Fruit fly (Drosophila melanogaster): ENCODE measurements around the gene Ho.

Ho gene

DNA sequence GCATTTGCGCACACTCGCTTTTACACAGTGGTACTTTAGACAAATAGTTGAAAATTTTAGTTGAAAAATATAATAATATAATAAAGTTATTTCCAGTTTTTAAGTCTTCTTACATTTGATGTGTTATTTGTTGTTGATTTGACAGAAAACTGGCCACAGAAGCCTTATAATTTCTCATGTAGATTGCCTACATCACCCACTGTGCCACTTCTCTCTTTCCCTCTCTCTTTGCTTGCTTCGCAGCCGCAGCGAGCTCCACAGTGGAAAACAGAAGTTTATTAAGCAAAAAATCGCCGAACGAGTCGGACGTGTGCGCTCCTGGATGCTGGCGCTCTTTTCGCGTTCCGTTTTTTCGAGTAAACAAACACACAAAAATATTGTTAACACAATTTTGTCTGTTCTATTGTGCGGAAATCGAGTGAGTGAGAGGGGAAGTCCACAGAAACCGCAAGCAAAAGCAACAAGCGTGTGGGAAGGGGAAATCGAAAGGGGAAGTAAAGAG lies 23.6 kb upstream of the Ho start, which contains the start of gene CG42327 (continued):
- TF ChIP-seq CG6791 (GFP tag; IDR thresholded peaks at IDR 0.05; ENCODE audit: partially characterized antibody) (peak; percentile 48; the same call in 1 of the 3 replicates), CG15601 (tag; optimal IDR thresholded peaks at IDR 0.05) (peak; percentile 92), CG8359 (GFP tag; optimal IDR thresholded peaks at IDR 0.05; ENCODE audit: borderline replicate concordance) (peak; percentile 85), Sry-δ (GFP tag; optimal IDR thresholded peaks at IDR 0.05) (peak; percentile 1), Stat92E (GFP tag; optimal IDR thresholded peaks at IDR 0.05) (peak in 1 of 3 experiments; percentile 77), cg (GFP tag; optimal IDR thresholded peaks at IDR 0.05) (peak; percentile 52), Ets97D (GFP tag; optimal IDR thresholded peaks at IDR 0.05) (peak; percentile 45), CG7372 (GFP tag; IDR thresholded peaks at IDR 0.05) (peak; percentile 86), zen2 (GFP tag; IDR thresholded peaks at IDR 0.05; ENCODE audit: partially characterized antibody) (no peak), cas (GFP tag; IDR thresholded peaks at IDR 0.05) (peak; percentile 78), exex (tag; optimal IDR thresholded peaks at IDR 0.05) (peak; percentile 33), CG11398 (GFP tag; optimal IDR thresholded peaks at IDR 0.05) (peak; percentile 16), Six4 (GFP tag; optimal IDR thresholded peaks at IDR 0.05) (peak; percentile 88), Side (GFP tag; optimal IDR thresholded peaks at IDR 0.05) (peak; percentile 79), Tbp (GFP tag; optimal IDR thresholded peaks at IDR 0.05) (no peak), tna (GFP tag; IDR thresholded peaks at IDR 0.05; ENCODE audit: partially characterized antibody) (peak; percentile 54; the same call in 1 of the 2 replicates), CG4730 (GFP tag; IDR thresholded peaks at IDR 0.05) (peak; percentile 93), Nf-YC (tag; optimal IDR thresholded peaks at IDR 0.05) (peak; percentile 75), gsb-n (tag; optimal IDR thresholded peaks at IDR 0.05) (peak; percentile 97), fd64A (GFP tag; optimal IDR thresholded peaks at IDR 0.05) (peak; percentile 68), CG3995 (GFP tag; optimal IDR thresholded peaks at IDR 0.05) (no peak), Lpt (GFP tag; optimal IDR thresholded peaks at IDR 0.05) (no peak), repo (GFP tag; optimal IDR thresholded peaks at IDR 0.05) (peak; percentile 83), CG4360 (GFP tag; IDR thresholded peaks at IDR 0.05) (peak; percentile 83), fd102C (GFP tag; optimal IDR thresholded peaks at IDR 0.05) (peak; percentile 73), Doc3 (GFP tag; IDR thresholded peaks at IDR 0.05; ENCODE audit: partially characterized antibody) (no peak), run (tag; optimal IDR thresholded peaks at IDR 0.05) (peak; percentile 92), sens (GFP tag) (peak; percentile 99), Rfx (GFP tag; IDR thresholded peaks at IDR 0.05) (peak; percentile 90), salm (tag; optimal IDR thresholded peaks at IDR 0.05) (peak; percentile 94), peb (GFP tag; IDR thresholded peaks at IDR 0.05) (peak; percentile 93), crp (GFP tag; optimal IDR thresholded peaks at IDR 0.05) (peak in 1 of 2 experiments; percentile 59), CG2120 (GFP tag; optimal IDR thresholded peaks at IDR 0.05) (peak; percentile 82), NC2β (GFP tag; optimal IDR thresholded peaks at IDR 0.05) (peak; percentile 84), pb (GFP tag; optimal IDR thresholded peaks at IDR 0.05) (peak; percentile 67), CG9817 (tag; optimal IDR thresholded peaks at IDR 0.05) (peak; percentile 59), CG12769 (tag; optimal IDR thresholded peaks at IDR 0.05) (peak; percentile 89), CG5180 (GFP tag; optimal IDR thresholded peaks at IDR 0.05) (peak; percentile 75), CG9727 (GFP tag; optimal IDR thresholded peaks at IDR 0.05) (peak; percentile 95), CG1792 (GFP tag; optimal IDR thresholded peaks at IDR 0.05) (peak; percentile 65), ab (GFP tag; optimal IDR thresholded peaks at IDR 0.05) (no peak), luna (GFP tag; optimal IDR thresholded peaks at IDR 0.05) (no peak), Xbp1 (GFP tag; optimal IDR thresholded peaks at IDR 0.05) (peak; percentile 96), pnt (GFP tag; optimal IDR thresholded peaks at IDR 0.05) (peak; percentile 77), CG7556 (GFP tag; optimal IDR thresholded peaks at IDR 0.05) (peak; percentile 95), sug (tag; optimal IDR thresholded peaks at IDR 0.05) (peak; percentile 69), seq (GFP tag; IDR thresholded peaks at IDR 0.05) (peak; percentile 96), Sry-β (GFP tag; optimal IDR thresholded peaks at IDR 0.05) (peak; percentile 66), Hr78 (GFP tag; optimal IDR thresholded peaks at IDR 0.05) (peak in 1 of 2 experiments; percentile 83), bowl (GFP tag; IDR thresholded peaks at IDR 0.05) (peak; percentile 83)
